Fruit fly (Drosophila melanogaster) whole organism, embryonic: ENCODE measurements around the gene CG7430.

Experiments used
- ATbp ChIP-seq: fragments of 200-800 bp; sonication (Bioruptor generic); optimal IDR thresholded peaks from 2 replicates; lab custom pipeline; 2017; ENCODE audit warnings: missing biosample characterization, mild to moderate bottlenecking, missing genetic modification characterization, missing genetic modification reagents
- Adf1 ChIP-seq: fragments of 200-800 bp; sonication (Bioruptor generic); IDR thresholded peaks from 2 replicates; pipeline ENCODE4 v1.3.6; 2022; ENCODE audit warnings: missing biosample characterization, missing genetic modification characterization
- Aef1 ChIP-seq: fragments of 200-800 bp; sonication (Bioruptor generic); IDR thresholded peaks from 3 replicates; pipeline ENCODE4 v1.3.6; 2022; ENCODE audit warnings: missing biosample characterization, missing genetic modification characterization
- CG12104 ChIP-seq: fragments of 200-800 bp; sonication (Bioruptor generic); optimal IDR thresholded peaks from 3 replicates; lab custom pipeline; 2016; ENCODE audit warnings: missing biosample characterization, missing genetic modification characterization
- CG13775 ChIP-seq: fragments of 200-800 bp; sonication (Bioruptor generic); optimal IDR thresholded peaks from 3 replicates; lab custom pipeline; 2017; ENCODE audit warnings: missing biosample characterization, mild to moderate bottlenecking, missing genetic modification characterization
- CG15601 ChIP-seq: fragments of 200-800 bp; sonication (Bioruptor generic); optimal IDR thresholded peaks from 3 replicates; lab custom pipeline; 2019; ENCODE audit warnings: missing biosample characterization, mild to moderate bottlenecking, missing genetic modification characterization, moderate library complexity
- CG16779 ChIP-seq: fragments of 200-800 bp; sonication (Bioruptor generic); IDR thresholded peaks from 2 replicates; pipeline ENCODE4 v1.3.6; 2022; ENCODE audit warnings: missing biosample characterization, missing genetic modification characterization
- CG30020 ChIP-seq: fragments of 200-800 bp; optimal IDR thresholded peaks from 2 replicates; lab custom pipeline; 2019; ENCODE audit warnings: missing biosample characterization, mild to moderate bottlenecking, missing genetic modification characterization, moderate library complexity
- CG30403 ChIP-seq: fragments of 200-800 bp; sonication (Bioruptor generic); optimal IDR thresholded peaks from 3 replicates; lab custom pipeline; 2016; ENCODE audit warnings: missing biosample characterization, missing genetic modification characterization
- CG31224 ChIP-seq: fragments of 200-800 bp; sonication (Bioruptor generic); IDR thresholded peaks from 2 replicates; pipeline ENCODE4 v1.3.6; 2022; ENCODE audit warnings: missing biosample characterization, missing genetic modification characterization
- CG31388 ChIP-seq: fragments of 200-800 bp; sonication (Bioruptor generic); optimal IDR thresholded peaks from 2 replicates; lab custom pipeline; 2016; ENCODE audit warnings: missing biosample characterization, missing genetic modification characterization
- CG34422 ChIP-seq: fragments of 200-800 bp; sonication (Bioruptor generic); IDR thresholded peaks from 3 replicates; pipeline ENCODE4 v1.3.6; 2022; ENCODE audit warnings: missing biosample characterization, missing genetic modification characterization
- CG3995 ChIP-seq: fragments of 200-800 bp; sonication (Bioruptor generic); optimal IDR thresholded peaks from 3 replicates; lab custom pipeline; 2016; ENCODE audit warnings: missing biosample characterization, missing genetic modification characterization
- CG7372 ChIP-seq: fragments of 200-800 bp; sonication (Bioruptor generic); IDR thresholded peaks from 2 replicates; pipeline ENCODE4 v1.3.6; 2022; ENCODE audit warnings: missing biosample characterization, missing genetic modification characterization
- CG7556 ChIP-seq: fragments of 200-800 bp; sonication (Bioruptor generic); optimal IDR thresholded peaks from 2 replicates; lab custom pipeline; 2017; ENCODE audit warnings: missing biosample characterization, mild to moderate bottlenecking, missing genetic modification characterization
- CG7928 ChIP-seq: fragments of 200-800 bp; sonication (Bioruptor generic); optimal IDR thresholded peaks from 2 replicates; lab custom pipeline; 2017; ENCODE audit warnings: missing biosample characterization, mild to moderate bottlenecking, missing genetic modification characterization
- CG8944 ChIP-seq: fragments of 200-800 bp; sonication (Bioruptor generic); optimal IDR thresholded peaks from 3 replicates; lab custom pipeline; 2016; ENCODE audit warnings: missing biosample characterization, missing genetic modification characterization
- Chrac-16 ChIP-seq: fragments of 200-800 bp; sonication (Bioruptor generic); optimal IDR thresholded peaks from 3 replicates; lab custom pipeline; 2016; ENCODE audit warnings: missing biosample characterization, missing genetic modification characterization
- CkIIα-i1 ChIP-seq: fragments of 200-800 bp; sonication (Bioruptor generic); IDR thresholded peaks from 2 replicates; pipeline ENCODE4 v1.3.6; 2022; ENCODE audit warnings: missing biosample characterization, missing genetic modification characterization
- Dad ChIP-seq: fragments of 200-800 bp; sonication (Bioruptor generic); optimal IDR thresholded peaks from 3 replicates; lab custom pipeline; 2016; ENCODE audit warnings: missing biosample characterization, missing genetic modification characterization
- Ets65A ChIP-seq: fragments of 200-800 bp; sonication (Bioruptor generic); peaks from one replicate; lab custom pipeline; 2016; ENCODE audit warnings: missing biosample characterization, missing genetic modification characterization
- Fer3 ChIP-seq: fragments of 200-800 bp; sonication (Bioruptor generic); optimal IDR thresholded peaks from 2 replicates; lab custom pipeline; 2018; ENCODE audit warnings: missing biosample characterization, mild to moderate bottlenecking, missing genetic modification characterization, moderate library complexity
- GATAe ChIP-seq: fragments of 200-800 bp; sonication (Bioruptor generic); conservative IDR thresholded peaks from 2 replicates; pipeline ENCODE4 v1.3.6; 2022; ENCODE audit warnings: missing biosample characterization, missing genetic modification characterization
- HHEX ChIP-seq: fragments of 200-800 bp; sonication (Bioruptor generic); optimal IDR thresholded peaks from 3 replicates; lab custom pipeline; 2017; ENCODE audit warnings: missing biosample characterization, mild to moderate bottlenecking, missing genetic modification characterization, missing genetic modification reagents
- Hr78 ChIP-seq, 2 experiments: fragments of 200-800 bp in 1 of 2; fragments of >200 bp in 1 of 2; sonication (Bioruptor generic) in 1 of 2; optimal IDR thresholded peaks; 2 replicates each; lab custom pipeline; 2017 to 2019; ENCODE audit warnings: missing biosample characterization in 2 of 2, missing genetic modification characterization in 2 of 2, mild to moderate bottlenecking in 1 of 2, moderate library complexity in 1 of 2
- Lpt ChIP-seq: fragments of >200 bp; optimal IDR thresholded peaks from 2 replicates; lab custom pipeline; 2018; ENCODE audit warnings: missing biosample characterization, missing genetic modification characterization
- MBD-R2 ChIP-seq: fragments of 200-800 bp; sonication (Bioruptor generic); IDR thresholded peaks from 2 replicates; pipeline ENCODE4 v1.3.6; 2022; ENCODE audit warnings: missing biosample characterization, missing genetic modification characterization
- Med ChIP-seq: fragments of 200-800 bp; sonication (Bioruptor generic); peaks from one replicate; lab custom pipeline; 2016; ENCODE audit warnings: missing biosample characterization, missing genetic modification characterization, mild to moderate bottlenecking, inconsistent platforms, moderate library complexity
- Nf-YC ChIP-seq: fragments of 200-800 bp; optimal IDR thresholded peaks from 3 replicates; lab custom pipeline; 2019; ENCODE audit warnings: missing biosample characterization, mild to moderate bottlenecking, missing genetic modification characterization, moderate library complexity
- Side ChIP-seq: fragments of 200-800 bp; sonication (Bioruptor generic); optimal IDR thresholded peaks from 2 replicates; lab custom pipeline; 2016; ENCODE audit warnings: missing biosample characterization, missing genetic modification characterization
- Spps ChIP-seq: fragments of 200-800 bp; sonication (Bioruptor generic); optimal IDR thresholded peaks from 2 replicates; lab custom pipeline; 2018; ENCODE audit warnings: missing biosample characterization, mild to moderate bottlenecking, missing genetic modification characterization
- Vsx1 ChIP-seq: fragments of 200-800 bp; sonication (Bioruptor generic); optimal IDR thresholded peaks from 2 replicates; lab custom pipeline; 2017; ENCODE audit warnings: missing biosample characterization, mild to moderate bottlenecking, missing genetic modification characterization, missing genetic modification reagents
- Xrp1 ChIP-seq: fragments of 200-800 bp; sonication (Bioruptor generic); IDR thresholded peaks from 2 replicates; pipeline ENCODE4 v1.3.6; 2022; ENCODE audit warnings: missing biosample characterization, missing genetic modification characterization
- cas ChIP-seq: fragments of 200-800 bp; sonication (Bioruptor generic); IDR thresholded peaks from 2 replicates; pipeline ENCODE4 v1.3.6; 2022; ENCODE audit warnings: missing biosample characterization, missing genetic modification characterization
- chn ChIP-seq: fragments of 200-800 bp; sonication (Bioruptor generic); optimal IDR thresholded peaks from 2 replicates; lab custom pipeline; 2016; ENCODE audit warnings: missing biosample characterization, missing genetic modification characterization
- da ChIP-seq: fragments of 200-800 bp; sonication (Bioruptor generic); optimal IDR thresholded peaks from 2 replicates; lab custom pipeline; 2016; ENCODE audit warnings: missing biosample characterization, missing genetic modification characterization
- dysf ChIP-seq: fragments of 200-800 bp; sonication (Bioruptor generic); IDR thresholded peaks from 3 replicates; pipeline ENCODE4 v1.3.6; 2022; ENCODE audit warnings: missing biosample characterization, missing genetic modification characterization
- emc ChIP-seq: fragments of 200-800 bp; sonication (Bioruptor generic); optimal IDR thresholded peaks from 2 replicates; lab custom pipeline; 2016; ENCODE audit warnings: missing biosample characterization, missing genetic modification characterization
- esg ChIP-seq: fragments of 200-800 bp; sonication (Bioruptor generic); conservative IDR thresholded peaks from 2 replicates; pipeline ENCODE4 v1.3.6; 2022; ENCODE audit warnings: missing biosample characterization, missing genetic modification characterization
- fru ChIP-seq: fragments of >200 bp; optimal IDR thresholded peaks from 2 replicates; lab custom pipeline; 2017
- gcm2 ChIP-seq: fragments of 200-800 bp; sonication (Bioruptor generic); optimal IDR thresholded peaks from 2 replicates; lab custom pipeline; 2016; ENCODE audit warnings: missing biosample characterization, missing genetic modification characterization
- gsb-n ChIP-seq: fragments of 200-800 bp; sonication (Bioruptor generic); optimal IDR thresholded peaks from 3 replicates; lab custom pipeline; 2018; ENCODE audit warnings: missing biosample characterization, mild to moderate bottlenecking, missing genetic modification characterization
- h ChIP-seq: fragments of >200 bp; optimal IDR thresholded peaks from 2 replicates; lab custom pipeline; 2017
- jing ChIP-seq: fragments of 200-800 bp; sonication (Bioruptor generic); optimal IDR thresholded peaks from 2 replicates; lab custom pipeline; 2018; ENCODE audit warnings: missing biosample characterization, mild to moderate bottlenecking, missing genetic modification characterization
- jumu ChIP-seq: fragments of 200-800 bp; sonication (Bioruptor generic); optimal IDR thresholded peaks from 3 replicates; lab custom pipeline; 2016; ENCODE audit warnings: missing biosample characterization, missing genetic modification characterization
- lab ChIP-seq: fragments of 200-800 bp; sonication (Bioruptor generic); optimal IDR thresholded peaks from 3 replicates; lab custom pipeline; 2017; ENCODE audit warnings: missing biosample characterization, missing genetic modification characterization, mild to moderate bottlenecking, moderate library complexity, missing genetic modification reagents
- pho ChIP-seq: fragments of 200-800 bp; sonication (Bioruptor generic); optimal IDR thresholded peaks from 2 replicates; lab custom pipeline; 2016; ENCODE audit warnings: missing biosample characterization, missing genetic modification characterization
- pnt ChIP-seq: fragments of 200-800 bp; sonication (Bioruptor generic); optimal IDR thresholded peaks from 3 replicates; lab custom pipeline; 2016; ENCODE audit warnings: missing biosample characterization, missing genetic modification characterization
- sd ChIP-seq: fragments of 200-800 bp; sonication (Bioruptor generic); optimal IDR thresholded peaks from 3 replicates; lab custom pipeline; 2018; ENCODE audit warnings: missing biosample characterization, mild to moderate bottlenecking, missing genetic modification characterization, moderate library complexity
- sr ChIP-seq: fragments of 200-800 bp; sonication (Bioruptor generic); IDR thresholded peaks from 3 replicates; pipeline ENCODE4 v1.3.6; 2022; ENCODE audit warnings: missing biosample characterization, missing genetic modification characterization
- wdn ChIP-seq: fragments of 200-800 bp; sonication (Bioruptor generic); IDR thresholded peaks from 2 replicates; pipeline ENCODE4 v1.3.6; 2022; ENCODE audit warnings: missing biosample characterization, missing genetic modification characterization

Gene CG7430

DNA sequence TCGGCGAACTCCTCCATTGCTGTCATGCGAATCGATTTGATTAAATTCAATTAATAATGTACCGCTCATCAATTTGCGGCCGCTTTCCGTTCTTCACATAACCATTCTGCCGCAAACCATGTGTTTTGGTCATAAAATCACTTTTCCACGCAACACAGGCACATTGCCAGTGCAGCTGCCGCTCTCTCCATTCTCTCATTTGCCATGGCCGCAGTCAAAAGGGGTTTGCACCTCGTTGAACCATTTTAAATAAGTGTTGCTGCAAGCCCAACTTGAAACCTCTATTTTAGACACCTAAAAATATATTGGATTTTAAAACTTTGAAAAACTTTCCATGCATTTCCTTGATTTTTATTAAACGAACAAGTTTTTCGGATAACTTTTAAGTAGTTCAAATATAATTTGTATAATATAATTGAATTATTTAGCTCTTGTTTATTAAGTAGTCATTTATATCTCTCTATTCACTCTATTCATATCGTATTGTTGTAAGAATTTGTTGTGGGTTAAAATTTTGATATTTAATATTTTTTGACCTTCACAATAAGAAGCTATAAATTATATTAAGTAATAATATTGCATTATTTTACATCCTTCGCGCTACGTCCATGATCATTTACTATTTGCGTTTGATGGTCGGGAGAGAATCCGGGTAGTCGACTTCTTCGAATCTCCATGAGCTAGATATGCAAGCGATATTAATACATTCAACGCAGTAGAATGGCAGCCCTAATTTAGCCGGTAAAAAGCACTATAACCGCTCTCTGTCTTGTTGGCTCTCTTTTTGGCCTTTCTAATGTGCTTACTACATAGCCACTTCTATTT lies 10.2 kb downstream of the CG7430 start, which contains the start of gene CG5535 (continued):
- peak; percentile 28 for TF ChIP-seq sd (tag; lab: Kevin White, UChicago)
- no peak for TF ChIP-seq CG3995 (GFP tag; lab: Kevin White, UChicago)
- peak; percentile 76 for TF ChIP-seq wdn (GFP tag; lab: Robert Waterston, UW)
- peak; percentile 7 for TF ChIP-seq pho (GFP tag; lab: Kevin White, UChicago)
- TF ChIP-seq gsb-n (tag; lab: Kevin White, UChicago), result peak; percentile 59
- TF ChIP-seq CG12104 (GFP tag; lab: Kevin White, UChicago), result peak; percentile 78
- peak; percentile 34 for TF ChIP-seq Vsx1 (GFP tag; lab: Kevin White, UChicago)
- no peak for TF ChIP-seq Dad (GFP tag; lab: Kevin White, UChicago)
- no peak for TF ChIP-seq sr
- peak; percentile 27; the same call in 1 of the 2 replicates for TF ChIP-seq MBD-R2 (GFP tag; lab: Robert Waterston, UW)
- peak; percentile 62 for TF ChIP-seq CG34422 (GFP tag; lab: Robert Waterston, UW)
- peak; percentile 47 for TF ChIP-seq CG8944 (GFP tag; lab: Kevin White, UChicago)
- peak; percentile 48 for TF ChIP-seq Fer3 (tag; lab: Kevin White, UChicago)
- peak; percentile 93 for TF ChIP-seq Med
- TF ChIP-seq Adf1 (GFP tag; lab: Robert Waterston, UW), result no peak
- TF ChIP-seq emc (GFP tag; lab: Kevin White, UChicago), result no peak
- TF ChIP-seq Lpt (GFP tag; lab: Kevin White, UChicago), result no peak
- TF ChIP-seq Ets65A (GFP tag; lab: Kevin White, UChicago), result peak; percentile 86
- peak; percentile 51 for TF ChIP-seq ATbp (GFP tag; lab: Kevin White, UChicago)
- peak; percentile 26; the same call in 1 of the 2 replicates for TF ChIP-seq cas
- TF ChIP-seq Xrp1 (GFP tag; lab: Robert Waterston, UW), result peak; percentile 63
- peak; percentile 84 for TF ChIP-seq CG16779 (GFP tag; lab: Robert Waterston, UW)
- TF ChIP-seq CG30020 (tag; lab: Kevin White, UChicago), result peak; percentile 70
- TF ChIP-seq CG15601 (tag; lab: Kevin White, UChicago), result peak; percentile 82
- TF ChIP-seq fru (lab: Kevin White, UChicago), result no peak
- TF ChIP-seq pnt, result peak; percentile 42
- TF ChIP-seq CG31224 (GFP tag; lab: Robert Waterston, UW), result peak; percentile 48; the same call in 1 of the 2 replicates
- peak; percentile 69 for TF ChIP-seq dysf (GFP tag; lab: Robert Waterston, UW)
- peak; percentile 61 for TF ChIP-seq esg
- peak; percentile 92 for TF ChIP-seq CG30403 (GFP tag; lab: Kevin White, UChicago)
- TF ChIP-seq Aef1 (GFP tag; lab: Robert Waterston, UW), result peak; percentile 44
- TF ChIP-seq Chrac-16 (GFP tag; lab: Kevin White, UChicago), result peak; percentile 64
- TF ChIP-seq CG7556 (GFP tag; lab: Kevin White, UChicago), result peak; percentile 97
- TF ChIP-seq lab (GFP tag; lab: Kevin White, UChicago), result peak; percentile 80
- TF ChIP-seq chn, result peak; percentile 48
- peak; percentile 64 for TF ChIP-seq Side
- no peak for TF ChIP-seq CkIIα-i1 (GFP tag; lab: Robert Waterston, UW)
- peak; percentile 51 for TF ChIP-seq jumu
- no peak; the same call in 1 of the 2 replicates for TF ChIP-seq GATAe (GFP tag; lab: Robert Waterston, UW)
- TF ChIP-seq Spps (tag; lab: Kevin White, UChicago), result peak; percentile 26
- TF ChIP-seq h (lab: Kevin White, UChicago), result no peak
- peak; percentile 84 for TF ChIP-seq Nf-YC (tag; lab: Kevin White, UChicago)
- no peak for TF ChIP-seq da (GFP tag; lab: Kevin White, UChicago)
- TF ChIP-seq CG7928, result no peak
- no peak for TF ChIP-seq jing (GFP tag; lab: Kevin White, UChicago)
- peak; percentile 52; the same call in 1 of the 2 replicates for TF ChIP-seq CG7372 (GFP tag; lab: Robert Waterston, UW)
- peak; percentile 66 for TF ChIP-seq HHEX (GFP tag; lab: Kevin White, UChicago)
- TF ChIP-seq gcm2 (GFP tag; lab: Kevin White, UChicago), result no peak
- TF ChIP-seq CG31388 (GFP tag; lab: Kevin White, UChicago), result no peak
- TF ChIP-seq Hr78 (GFP tag; optimal IDR thresholded peaks at IDR 0.05; lab: Kevin White, UChicago), result peak in 1 of 2 experiments; percentile 77
- TF ChIP-seq CG13775 (GFP tag; lab: Kevin White, UChicago), result peak; percentile 91
